Worm (Caenorhabditis elegans) whole organism, L4/young adult: ENCODE measurements around the gene mfn-1.

ENCODE experiments used
- W03F9.2 ChIP-seq: fragments of 150-350 bp; optimal IDR thresholded peaks from 2 replicates; lab custom pipeline; 2014; ENCODE audit warnings: missing biosample characterization, missing genetic modification characterization
- dao-5 ChIP-seq: sonication (generic microtip); optimal IDR thresholded peaks from 2 replicates; lab custom pipeline; 2016; ENCODE audit warnings: missing genotype, missing genetic modification characterization, moderate library complexity, missing compliant biosample characterization
- him-1 ChIP-seq: sonication (generic microtip); optimal IDR thresholded peaks from 2 replicates; lab custom pipeline; 2016; ENCODE audit warnings: missing genotype, missing genetic modification reagents, missing genetic modification characterization, missing compliant biosample characterization

- TF ChIP-seq dao-5 (no peak), W03F9.2 (tag; lab: Kevin White, UChicago) (no peak), him-1 (tag; lab: Kevin White, UChicago) (no peak)
These were observed 43.2 kb downstream of the mfn-1 start for ce11 chrII:11428599-11428998.
